Worm (Caenorhabditis elegans) whole organism, early embryonic: Measurements from ENCODE around the gene srsx-31.

Experiments used
- F13C5.2 ChIP-seq: sonication (generic microtip); optimal IDR thresholded peaks from 2 replicates; lab custom pipeline; 2017; ENCODE audit warnings: mild to moderate bottlenecking, missing genetic modification characterization, inconsistent platforms, missing compliant biosample characterization
- ama-1 ChIP-seq: fragments of 150-350 bp; optimal IDR thresholded peaks from 2 replicates; lab custom pipeline; 2014
- flt-1 ChIP-seq: fragments of 200-800 bp; sonication (Bioruptor generic); IDR thresholded peaks from 2 replicates; pipeline ENCODE4 v1.3.6; 2022; ENCODE audit warnings: missing genetic modification characterization, missing compliant biosample characterization
- hmbx-1 ChIP-seq: sonication (generic microtip); optimal IDR thresholded peaks from 2 replicates; lab custom pipeline; 2016; ENCODE audit warnings: mild to moderate bottlenecking, missing genetic modification characterization, missing compliant biosample characterization

ce11 chrV:11282272-11282671, 27.4 kb upstream of the srsx-31 start, which contains the start of gene gly-20:
- TF ChIP-seq F13C5.2 (no peak), hmbx-1 (tag; lab: Kevin White, UChicago) (no peak), flt-1 (GFP tag; lab: Robert Waterston, UW) (no peak), ama-1 (lab: Kevin White, UChicago) (no peak)
